Fruit fly (Drosophila melanogaster): ENCODE results near the gene heca.

heca gene

dm6 chr3R:30329851-30330250 lies 52.1 kb downstream of the heca start (continued):
- TF ChIP-seq Hr38 (GFP tag; optimal IDR thresholded peaks at IDR 0.05), result no peak
- TF ChIP-seq vri (GFP tag; optimal IDR thresholded peaks at IDR 0.05), result no peak
- peak; percentile 72 for TF ChIP-seq Hr4 (GFP tag; optimal IDR thresholded peaks at IDR 0.05)
- TF ChIP-seq Gug (GFP tag; IDR thresholded peaks at IDR 0.05), result no peak
- TF ChIP-seq acj6 (GFP tag; optimal IDR thresholded peaks at IDR 0.05), result peak; percentile 24
- peak; percentile 25 for TF ChIP-seq OdsH (GFP tag; optimal IDR thresholded peaks at IDR 0.05)
- no peak for TF ChIP-seq dsx (GFP tag; optimal IDR thresholded peaks at IDR 0.05; ENCODE audit: poor library complexity, severe bottlenecking)
- no peak for TF ChIP-seq CG6276 (GFP tag; optimal IDR thresholded peaks at IDR 0.05)
- no peak for TF ChIP-seq Blimp-1 (GFP tag; optimal IDR thresholded peaks at IDR 0.05)
- no peak for TF ChIP-seq CG6854 (GFP tag; optimal IDR thresholded peaks at IDR 0.05)
- TF ChIP-seq fkh (GFP tag; optimal IDR thresholded peaks at IDR 0.05), result no peak
- TF ChIP-seq eg (GFP tag; IDR thresholded peaks at IDR 0.05), result peak; percentile 21; the same call in 1 of the 3 replicates
- no peak for TF ChIP-seq Sox102F (GFP tag; optimal IDR thresholded peaks at IDR 0.05)
- no peak for TF ChIP-seq svp (GFP tag)

- TF ChIP-seq ss (GFP tag; optimal IDR thresholded peaks at IDR 0.05) (peak in 1 of 2 experiments; percentile 15), Eip78C (GFP tag) (peak; percentile 81), Ets96B (tag; optimal IDR thresholded peaks at IDR 0.05) (no peak), CG6276 (GFP tag; optimal IDR thresholded peaks at IDR 0.05) (peak; percentile 11), achi (GFP tag; optimal IDR thresholded peaks at IDR 0.05) (peak; percentile 23), CG31627 (GFP tag; optimal IDR thresholded peaks at IDR 0.05) (no peak), CG32006 (GFP tag; optimal IDR thresholded peaks at IDR 0.05) (peak; percentile 48), CG11294 (GFP tag; IDR thresholded peaks at IDR 0.05) (no peak), Gug (GFP tag; IDR thresholded peaks at IDR 0.05) (no peak), Lpt (GFP tag; optimal IDR thresholded peaks at IDR 0.05) (peak; percentile 16), Hr4 (GFP tag; optimal IDR thresholded peaks at IDR 0.05) (peak; percentile 25), dsx (GFP tag; optimal IDR thresholded peaks at IDR 0.05; ENCODE audit: poor library complexity, severe bottlenecking) (peak; percentile 17), eg (GFP tag; IDR thresholded peaks at IDR 0.05) (peak; percentile 29; the same call in 1 of the 3 replicates)
These were observed 53.6 kb downstream of the heca start for dm6 chr3R:30331362-30331761.

dm6 chr3R:30334359-30334954 lies 56.7 kb downstream of the heca start:
- TF ChIP-seq svp (GFP tag), result peak; percentile 96
- peak; percentile 92 for TF ChIP-seq Sox102F (GFP tag; optimal IDR thresholded peaks at IDR 0.05)
- peak; percentile 57 to 67 for TF ChIP-seq ss (GFP tag; optimal IDR thresholded peaks at IDR 0.05)
- peak; percentile 48; the same call in 2 of the 3 replicates for TF ChIP-seq CG8119 (GFP tag; IDR thresholded peaks at IDR 0.05)
- 0 out of 2 replicates have a peak, but pooled peaks have one; percentile 8 for TF ChIP-seq CG11294 (GFP tag; IDR thresholded peaks at IDR 0.05)
- peak; percentile 79 for TF ChIP-seq Ets21C (GFP tag; optimal IDR thresholded peaks at IDR 0.05)
- TF ChIP-seq OdsH (GFP tag; optimal IDR thresholded peaks at IDR 0.05), result peak; percentile 80
- peak; percentile 91 for TF ChIP-seq Met (GFP tag; optimal IDR thresholded peaks at IDR 0.05)
- peak; percentile 61 for TF ChIP-seq CG11762 (GFP tag; optimal IDR thresholded peaks at IDR 0.05; ENCODE audit: insufficient read depth)
- peak; percentile 92 for TF ChIP-seq esn (GFP tag; optimal IDR thresholded peaks at IDR 0.05)
- TF ChIP-seq CG7368 (GFP tag; optimal IDR thresholded peaks at IDR 0.05), result peak; percentile 73
- TF ChIP-seq cyc (GFP tag; optimal IDR thresholded peaks at IDR 0.05), result peak; percentile 88
- TF ChIP-seq Eip78C (GFP tag), result peak; percentile 96
- TF ChIP-seq Blimp-1 (GFP tag; optimal IDR thresholded peaks at IDR 0.05), result peak; percentile 51
- TF ChIP-seq eg (GFP tag; IDR thresholded peaks at IDR 0.05), result peak; percentile 67; the same call in 2 of the 3 replicates
- peak; percentile 80 for TF ChIP-seq pdm3 (GFP tag; optimal IDR thresholded peaks at IDR 0.05)
- TF ChIP-seq Eip75B (GFP tag; optimal IDR thresholded peaks at IDR 0.05), result peak; percentile 82
- TF ChIP-seq Hr39 (GFP tag; optimal IDR thresholded peaks at IDR 0.05), result peak; percentile 88
- TF ChIP-seq Ets96B (tag; optimal IDR thresholded peaks at IDR 0.05), result peak; percentile 82
- peak; percentile 63 for TF ChIP-seq CG6854 (GFP tag; optimal IDR thresholded peaks at IDR 0.05)
- TF ChIP-seq fkh (GFP tag; optimal IDR thresholded peaks at IDR 0.05), result no peak
- peak; percentile 83 for TF ChIP-seq lz (GFP tag; optimal IDR thresholded peaks at IDR 0.05)
- TF ChIP-seq fd85E (GFP tag; optimal IDR thresholded peaks at IDR 0.05), result no peak
- peak; percentile 89 for TF ChIP-seq CG31627 (GFP tag; optimal IDR thresholded peaks at IDR 0.05)
- TF ChIP-seq CG34406 (GFP tag; optimal IDR thresholded peaks at IDR 0.05), result peak; percentile 76
- TF ChIP-seq Lpt (GFP tag; optimal IDR thresholded peaks at IDR 0.05), result peak; percentile 43
- TF ChIP-seq Gug (GFP tag; IDR thresholded peaks at IDR 0.05), result peak; percentile 49
- TF ChIP-seq fd59A (GFP tag; optimal IDR thresholded peaks at IDR 0.05), result peak; percentile 46
- TF ChIP-seq CG3032 (tag; optimal IDR thresholded peaks at IDR 0.05), result peak; percentile 72
- TF ChIP-seq CG8319 (GFP tag; optimal IDR thresholded peaks at IDR 0.05), result peak; percentile 68
- peak; percentile 69 for TF ChIP-seq CG6808 (GFP tag; optimal IDR thresholded peaks at IDR 0.05)
- peak; percentile 73 for TF ChIP-seq dsx (GFP tag; optimal IDR thresholded peaks at IDR 0.05; ENCODE audit: poor library complexity, severe bottlenecking)
- TF ChIP-seq CG32006 (GFP tag; optimal IDR thresholded peaks at IDR 0.05), result peak; percentile 58
- TF ChIP-seq Eip93F (GFP tag; optimal IDR thresholded peaks at IDR 0.05), result peak; percentile 82
- TF ChIP-seq salr (GFP tag; optimal IDR thresholded peaks at IDR 0.05), result peak; percentile 51 to 68
- peak; percentile 61 for TF ChIP-seq CG15336 (GFP tag; IDR thresholded peaks at IDR 0.05)
- TF ChIP-seq CG16779 (tag; optimal IDR thresholded peaks at IDR 0.05), result peak; percentile 36
- no peak for TF ChIP-seq Hr38 (GFP tag; optimal IDR thresholded peaks at IDR 0.05)

Measured in whole organism, prepupa.